Worm (Caenorhabditis elegans) whole organism, L4 larva: ENCODE measurements around the gene F41E6.17.
A peak's percentile ranks its signal among the peaks of the same experiment; 100 is the strongest.
"Not testable (repeated sequence)": the region's sequence is repeated elsewhere in the genome, so short reads cannot be mapped to it uniquely, and the experiment has no call there.

Source experiments
- F44E2.7 ChIP-seq: fragments of 200-800 bp; sonication (Bioruptor generic); IDR thresholded peaks from 2 replicates; pipeline ENCODE4 v2.1.2; 2022; ENCODE audit warnings: missing genetic modification characterization, missing compliant biosample characterization
- R02D3.7 ChIP-seq: fragments of 150-350 bp; sonication (generic microtip); optimal IDR thresholded peaks from 3 replicates; lab custom pipeline; 2014; ENCODE audit warnings: missing biosample characterization, missing genetic modification characterization
- T20F7.1 ChIP-seq: fragments of 200-800 bp; sonication (Bioruptor generic); optimal IDR thresholded peaks from 2 replicates; lab custom pipeline; 2018; ENCODE audit warnings: mild to moderate bottlenecking, missing genetic modification characterization, missing compliant biosample characterization
- Y48G9A.11 ChIP-seq: fragments of 200-800 bp; sonication (Bioruptor generic); IDR thresholded peaks from 2 replicates; pipeline ENCODE4 v1.3.6; 2022; ENCODE audit warnings: missing genetic modification reagents, missing genetic modification characterization, missing compliant biosample characterization
- ZK546.5 ChIP-seq, 2 experiments: sonication (generic microtip); optimal IDR thresholded peaks; 2 replicates each; lab custom pipeline; 2017; ENCODE audit warnings: missing biosample characterization in 2 of 2, missing genetic modification characterization in 2 of 2
- ceh-28 ChIP-seq: fragments of 150-350 bp; optimal IDR thresholded peaks from 2 replicates; lab custom pipeline; 2014; ENCODE audit warnings: missing biosample characterization, missing genetic modification reagents, missing genetic modification characterization
- ceh-32 ChIP-seq: sonication (generic microtip); optimal IDR thresholded peaks from 2 replicates; lab custom pipeline; 2016; ENCODE audit warnings: mild to moderate bottlenecking, missing genetic modification characterization, missing compliant biosample characterization; ENCODE audit not compliant: poor library complexity
- ceh-44 ChIP-seq: fragments of 200-800 bp; sonication (Bioruptor generic); IDR thresholded peaks from 2 replicates; pipeline ENCODE4 v1.3.6; 2022; ENCODE audit warnings: missing genetic modification reagents, missing genetic modification characterization, missing compliant biosample characterization
- ceh-82 ChIP-seq: sonication (generic microtip); optimal IDR thresholded peaks from 2 replicates; lab custom pipeline; 2017; ENCODE audit warnings: missing biosample characterization, missing genetic modification characterization
- cey-2 ChIP-seq: sonication (generic microtip); optimal IDR thresholded peaks from 3 replicates; lab custom pipeline; 2017; ENCODE audit warnings: missing genetic modification characterization, mild to moderate bottlenecking, missing compliant biosample characterization, antibody characterized with exemption, borderline replicate concordance; ENCODE audit not compliant: insufficient read depth
- daf-16 ChIP-seq, 3 experiments: sonication (generic microtip); optimal IDR thresholded peaks; 2 replicates each; lab custom pipeline; 2016 to 2017; ENCODE audit warnings: missing genetic modification characterization in 3 of 3, missing genetic modification reagents in 3 of 3, mild to moderate bottlenecking in 2 of 3, missing compliant biosample characterization in 2 of 3, missing biosample characterization in 1 of 3, moderate library complexity in 1 of 3
- dmd-6 ChIP-seq: fragments of 200-800 bp; sonication (Bioruptor generic); IDR thresholded peaks from 2 replicates; pipeline ENCODE4 v1.3.6; 2022; ENCODE audit warnings: missing genetic modification reagents, missing genetic modification characterization, missing compliant biosample characterization
- dmd-8 ChIP-seq: fragments of 200-800 bp; sonication (Bioruptor generic); IDR thresholded peaks from 2 replicates; pipeline ENCODE4 v1.3.6; 2022; ENCODE audit warnings: missing genetic modification characterization, missing compliant biosample characterization
- dve-1 ChIP-seq: sonication (generic microtip); optimal IDR thresholded peaks from 2 replicates; lab custom pipeline; 2017; ENCODE audit warnings: antibody characterized with exemption, mild to moderate bottlenecking, missing genetic modification characterization, missing compliant biosample characterization; ENCODE audit not compliant: insufficient read depth
- fkh-10 ChIP-seq: fragments of 150-350 bp; optimal IDR thresholded peaks from 2 replicates; lab custom pipeline; 2014; ENCODE audit warnings: missing biosample characterization, missing genetic modification reagents, missing genetic modification characterization
- gei-8 ChIP-seq: fragments of 200-800 bp; sonication (Bioruptor generic); optimal IDR thresholded peaks from 2 replicates; lab custom pipeline; 2018; ENCODE audit warnings: mild to moderate bottlenecking, missing genetic modification characterization, missing compliant biosample characterization
- hlh-11 ChIP-seq: fragments of 200-800 bp; sonication (Bioruptor generic); optimal IDR thresholded peaks from 2 replicates; lab custom pipeline; 2018; ENCODE audit warnings: mild to moderate bottlenecking, missing genetic modification characterization, missing compliant biosample characterization
- hlh-30 ChIP-seq: sonication (generic microtip); optimal IDR thresholded peaks from 2 replicates; lab custom pipeline; 2017; ENCODE audit warnings: antibody characterized with exemption, mild to moderate bottlenecking, missing genetic modification characterization, missing compliant biosample characterization; ENCODE audit not compliant: insufficient read depth
- lin-13 ChIP-seq: fragments of 150-350 bp; optimal IDR thresholded peaks from 2 replicates; lab custom pipeline; 2014; ENCODE audit warnings: missing biosample characterization, missing genetic modification reagents, missing genetic modification characterization
- lin-29 ChIP-seq: fragments of 200-800 bp; sonication (Bioruptor generic); IDR thresholded peaks from 2 replicates; pipeline ENCODE4 v1.3.6; 2022; ENCODE audit warnings: missing genetic modification reagents, missing genetic modification characterization, missing compliant biosample characterization
- lin-38 ChIP-seq: fragments of 200-800 bp; sonication (Bioruptor generic); IDR thresholded peaks from 2 replicates; pipeline ENCODE4 v1.3.6; 2022; ENCODE audit warnings: missing genetic modification reagents, missing genetic modification characterization, missing compliant biosample characterization
- lin-39 ChIP-seq: fragments of 150-350 bp; optimal IDR thresholded peaks from 2 replicates; lab custom pipeline; 2014; ENCODE audit warnings: missing biosample characterization, missing genetic modification reagents, missing genetic modification characterization
- madf-9 ChIP-seq: fragments of 200-800 bp; sonication (Bioruptor generic); conservative IDR thresholded peaks from 2 replicates; pipeline ENCODE4 v1.3.6; 2022; ENCODE audit warnings: missing genetic modification reagents, missing genetic modification characterization, missing compliant biosample characterization
- mdl-1 ChIP-seq, 2 experiments: fragments of 150-350 bp in 1 of 2; sonication (generic microtip) in 1 of 2; optimal IDR thresholded peaks; 2 replicates each; lab custom pipeline; 2014 to 2017; ENCODE audit warnings: missing biosample characterization in 2 of 2, missing genetic modification characterization in 2 of 2
- mxl-2 ChIP-seq: fragments of 200-800 bp; sonication (Bioruptor generic); conservative IDR thresholded peaks from 2 replicates; pipeline ENCODE4 v1.3.6; 2022; ENCODE audit warnings: missing genetic modification reagents, missing genetic modification characterization, missing compliant biosample characterization
- nhr-10 ChIP-seq: fragments of 150-350 bp; optimal IDR thresholded peaks from 2 replicates; lab custom pipeline; 2014; ENCODE audit warnings: missing biosample characterization, missing genetic modification characterization
- nhr-102 ChIP-seq: sonication (generic microtip); optimal IDR thresholded peaks from 2 replicates; lab custom pipeline; 2016; ENCODE audit warnings: mild to moderate bottlenecking, missing genetic modification characterization, moderate library complexity, missing compliant biosample characterization
- nhr-111 ChIP-seq: fragments of 200-800 bp; sonication (Bioruptor generic); optimal IDR thresholded peaks from 2 replicates; lab custom pipeline; 2018; ENCODE audit warnings: mild to moderate bottlenecking, missing genetic modification characterization, missing compliant biosample characterization
- nhr-237 ChIP-seq: sonication (generic microtip); optimal IDR thresholded peaks from 2 replicates; lab custom pipeline; 2017; ENCODE audit warnings: missing biosample characterization, missing genetic modification characterization
- nhr-28 ChIP-seq: fragments of 150-350 bp; optimal IDR thresholded peaks from 2 replicates; lab custom pipeline; 2014; ENCODE audit warnings: missing biosample characterization, missing genetic modification characterization
- nhr-42 ChIP-seq: fragments of 200-800 bp; sonication (Bioruptor generic); IDR thresholded peaks from 2 replicates; pipeline ENCODE4 v1.3.6; 2022; ENCODE audit warnings: missing genetic modification characterization, missing compliant biosample characterization
- nhr-48 ChIP-seq: sonication (generic microtip); optimal IDR thresholded peaks from 2 replicates; lab custom pipeline; 2016; ENCODE audit warnings: mild to moderate bottlenecking, missing genetic modification characterization, missing compliant biosample characterization
- nhr-77 ChIP-seq: fragments of 150-350 bp; optimal IDR thresholded peaks from 2 replicates; lab custom pipeline; 2014; ENCODE audit warnings: missing biosample characterization, missing genetic modification characterization
- pha-4 ChIP-seq, 2 experiments: fragments of 150-350 bp in 1 of 2; fragments of 200-800 bp in 1 of 2; sonication (Bioruptor generic) in 1 of 2; IDR thresholded peaks in 1 of 2; optimal IDR thresholded peaks in 1 of 2; 2 replicates each; pipeline versions ENCODE4 v1.3.6 to Lab custom; 2014 to 2022; ENCODE audit warnings: missing genetic modification characterization in 2 of 2, missing genetic modification reagents in 2 of 2, missing biosample characterization in 1 of 2, missing compliant biosample characterization in 1 of 2
- php-3 ChIP-seq: fragments of 200-800 bp; sonication (Bioruptor generic); IDR thresholded peaks from 2 replicates; pipeline ENCODE4 v1.3.6; 2022; ENCODE audit warnings: missing genetic modification reagents, missing genetic modification characterization, missing compliant biosample characterization
- pqm-1 ChIP-seq: sonication (generic microtip); optimal IDR thresholded peaks from 2 replicates; lab custom pipeline; 2017; ENCODE audit warnings: missing biosample characterization, missing genetic modification characterization
- sdz-12 ChIP-seq: fragments of 200-800 bp; sonication (Bioruptor generic); optimal IDR thresholded peaks from 2 replicates; lab custom pipeline; 2018; ENCODE audit warnings: mild to moderate bottlenecking, missing genetic modification characterization, missing compliant biosample characterization
- set-16 ChIP-seq: fragments of 200-800 bp; sonication (Bioruptor generic); IDR thresholded peaks from 2 replicates; pipeline ENCODE4 v1.3.6; 2022; ENCODE audit warnings: missing genetic modification reagents, missing genetic modification characterization, missing compliant biosample characterization
- spr-1 ChIP-seq: sonication (generic microtip); optimal IDR thresholded peaks from 2 replicates; lab custom pipeline; 2016; ENCODE audit warnings: mild to moderate bottlenecking, missing genetic modification characterization, missing compliant biosample characterization
- unc-130 ChIP-seq: sonication (generic microtip); optimal IDR thresholded peaks from 2 replicates; lab custom pipeline; 2016; ENCODE audit warnings: missing genetic modification reagents, missing genetic modification characterization, missing compliant biosample characterization
- ztf-11 ChIP-seq: fragments of 150-350 bp; optimal IDR thresholded peaks from 2 replicates; lab custom pipeline; 2014; ENCODE audit warnings: missing biosample characterization, missing genetic modification characterization

The F41E6.17 gene

DNA sequence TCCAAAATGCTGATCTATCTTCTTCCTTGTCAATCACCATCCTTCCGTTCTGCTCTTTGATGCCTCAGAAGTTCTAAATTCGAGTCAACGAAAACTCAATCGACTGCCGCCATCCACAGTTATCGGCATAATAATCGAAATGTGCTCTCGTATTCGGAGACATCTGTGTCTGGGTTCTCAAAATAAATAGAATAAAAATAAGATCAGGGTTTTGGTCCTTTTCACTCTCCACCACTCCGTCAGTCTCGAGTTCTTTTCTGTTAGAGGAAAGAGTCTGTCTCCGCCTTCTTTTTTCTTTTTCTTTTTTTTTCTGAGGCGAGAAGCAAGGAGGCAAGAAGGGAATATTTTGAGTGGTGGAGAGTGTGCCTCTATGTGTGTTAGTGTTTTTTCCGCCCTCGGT, at the start of gene F41E6.17:
F41E6.17 (plus strand) TSS at position 348 of the 400 bp plus-strand sequence.
- no peak for TF ChIP-seq madf-9 (GFP tag; lab: Robert Waterston, UW)
- TF ChIP-seq F44E2.7 (GFP tag; lab: Robert Waterston, UW), result no peak
- no peak for TF ChIP-seq gei-8 (GFP tag; lab: Kevin White, UChicago)
- TF ChIP-seq ceh-44 (GFP tag; lab: Robert Waterston, UW), result no peak
- TF ChIP-seq lin-29 (GFP tag; lab: Robert Waterston, UW), result no peak
- TF ChIP-seq hlh-30 (tag; lab: Kevin White, UChicago), result peak; percentile 15
- TF ChIP-seq ZK546.5 (tag; optimal IDR thresholded peaks at IDR 0.05; lab: Kevin White, UChicago), result no peak

DNA sequence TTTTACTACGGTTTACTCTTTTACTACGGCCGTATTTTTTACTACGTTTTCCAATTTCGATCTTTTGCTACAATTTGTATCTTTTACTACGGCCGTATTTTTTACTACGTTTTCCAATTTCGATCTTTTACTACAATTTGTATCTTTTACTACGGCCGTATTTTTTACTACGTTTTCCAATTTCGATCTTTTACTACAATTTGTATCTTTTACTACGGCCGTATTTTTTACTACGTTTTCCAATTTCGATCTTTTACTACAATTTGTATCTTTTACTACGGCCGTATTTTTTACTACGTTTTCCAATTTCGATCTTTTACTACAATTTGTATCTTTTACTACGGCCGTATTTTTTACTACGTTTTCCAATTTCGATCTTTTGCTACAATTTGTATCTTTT, 49.1 kb upstream of the F41E6.17 start, which contains the start of gene F25G6.1:
F25G6.1 (plus strand) TSS at position 301 of the 400 bp plus-strand sequence.
- TF ChIP-seq php-3 (GFP tag; lab: Robert Waterston, UW); ceh-28 (tag; lab: Kevin White, UChicago); madf-9 (GFP tag; lab: Robert Waterston, UW): not testable (repeated sequence)
- TF ChIP-seq, all 104 proteins: peak for 0; not testable (repeated sequence) for 104

DNA sequence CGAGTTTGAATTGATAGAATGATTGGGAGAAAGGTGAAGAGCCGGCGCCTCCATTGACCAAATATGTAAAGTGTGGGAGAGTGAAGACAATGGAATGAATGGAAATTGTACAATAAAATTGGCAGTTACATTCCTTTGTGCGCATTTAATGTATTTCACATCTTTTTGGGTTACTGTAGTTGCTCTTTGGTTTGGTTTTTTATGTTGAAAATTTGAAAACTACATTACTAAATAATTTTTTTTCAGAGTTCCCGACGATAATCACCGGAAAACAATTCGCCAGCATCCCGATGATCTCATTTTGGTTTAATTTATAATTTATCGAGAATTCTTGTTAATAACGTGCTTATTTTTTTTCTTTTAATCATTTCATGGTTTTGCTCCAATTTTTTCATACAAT, 42.9 kb upstream of the F41E6.17 start, which contains the start of gene C10B5.1:
C10B5.1 (plus strand) TSS at position 301 of the 400 bp plus-strand sequence.
- TF ChIP-seq dmd-6 (no peak), ceh-82 (tag; lab: Kevin White, UChicago) (no peak), nhr-77 (no peak), set-16 (GFP tag; lab: Robert Waterston, UW) (no peak), cey-2 (tag; lab: Kevin White, UChicago) (no peak), hlh-30 (tag; lab: Kevin White, UChicago) (no peak), pha-4 (GFP tag; IDR thresholded peaks at IDR 0.05; lab: Robert Waterston, UW) (no peak), pha-4 (tag; optimal IDR thresholded peaks at IDR 0.05; lab: Kevin White, UChicago) (no peak), unc-130 (GFP tag; lab: Kevin White, UChicago) (no peak), fkh-10 (GFP tag; lab: Kevin White, UChicago) (no peak), daf-16 (GFP tag; optimal IDR thresholded peaks at IDR 0.05; lab: Kevin White, UChicago) (no peak), daf-16 (tag; optimal IDR thresholded peaks at IDR 0.05; lab: Kevin White, UChicago) (no peak), mdl-1 (tag; optimal IDR thresholded peaks at IDR 0.05; lab: Kevin White, UChicago) (no peak), sdz-12 (GFP tag; lab: Kevin White, UChicago) (no peak), ceh-32 (tag; lab: Kevin White, UChicago) (no peak), nhr-237 (no peak)

DNA sequence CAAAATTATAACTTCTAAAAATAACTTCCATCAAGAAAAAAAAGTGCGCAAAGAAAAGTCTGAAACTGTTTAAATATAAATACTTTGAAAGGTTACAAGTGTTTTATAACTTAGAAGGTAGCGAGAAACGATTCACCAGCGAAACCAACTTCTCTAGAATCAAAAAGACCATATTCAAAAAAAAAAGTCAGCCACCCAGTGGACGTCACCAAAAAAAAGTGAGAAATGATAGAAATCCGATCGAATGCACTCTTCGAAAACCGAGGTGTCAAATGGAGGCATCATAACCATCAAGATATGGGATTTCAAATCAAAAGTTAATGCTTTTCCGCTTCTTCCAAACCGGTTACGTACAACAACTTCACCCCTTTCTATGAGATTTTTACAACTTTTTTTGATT, 37.4 kb upstream of the F41E6.17 start:
- TF ChIP-seq nhr-42, result no peak
- TF ChIP-seq spr-1 (tag; lab: Kevin White, UChicago), result no peak
- no peak for TF ChIP-seq hlh-11 (tag; lab: Kevin White, UChicago)
- no peak for TF ChIP-seq F44E2.7 (GFP tag; lab: Robert Waterston, UW)

DNA sequence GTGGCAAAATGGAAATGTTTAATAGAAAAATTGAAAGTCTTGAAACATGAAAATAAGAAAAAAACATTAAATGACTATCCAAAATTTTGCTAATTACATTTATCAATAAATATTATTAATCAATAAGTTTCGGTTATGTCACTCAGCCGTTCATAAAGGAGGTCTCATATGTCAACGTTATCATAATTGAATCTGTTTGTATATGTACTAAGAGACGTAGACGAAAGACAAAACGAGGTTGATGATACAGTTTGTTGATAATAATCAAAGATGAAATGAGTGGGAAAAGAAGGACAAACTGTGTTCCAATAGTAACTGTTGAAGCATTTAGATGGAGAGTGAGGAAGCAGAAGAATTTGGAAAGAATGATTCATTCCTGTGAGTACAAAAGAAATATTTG, 37.0 kb upstream of the F41E6.17 start:
- TF ChIP-seq mxl-2 (GFP tag; lab: Robert Waterston, UW) (no peak), nhr-111 (GFP tag; lab: Kevin White, UChicago) (no peak), pqm-1 (peak; percentile 26), dmd-6 (peak; percentile 58), dmd-8 (GFP tag; lab: Robert Waterston, UW) (no peak), nhr-28 (tag; lab: Kevin White, UChicago) (peak; percentile 46), T20F7.1 (GFP tag; lab: Kevin White, UChicago) (peak; percentile 24), unc-130 (GFP tag; lab: Kevin White, UChicago) (no peak), lin-38 (GFP tag; lab: Robert Waterston, UW) (no peak), nhr-10 (tag; lab: Kevin White, UChicago) (no peak), nhr-102 (no peak), dve-1 (tag; lab: Kevin White, UChicago) (peak; percentile 71), lin-13 (GFP tag; lab: Kevin White, UChicago) (no peak), madf-9 (GFP tag; lab: Robert Waterston, UW) (no peak), nhr-48 (tag; lab: Kevin White, UChicago) (peak; percentile 36), R02D3.7 (tag; lab: Kevin White, UChicago) (no peak), ztf-11 (no peak), Y48G9A.11 (no peak), sdz-12 (GFP tag; lab: Kevin White, UChicago) (no peak), lin-39 (no peak), daf-16 (GFP tag; optimal IDR thresholded peaks at IDR 0.05; lab: Kevin White, UChicago) (no peak), daf-16 (tag; optimal IDR thresholded peaks at IDR 0.05; lab: Kevin White, UChicago) (peak; percentile 90)
